Fruit fly (Drosophila melanogaster): ENCODE measurements around the gene CASK.

CASK gene

dm6 chr3R:21862137-21862850 is 39.8 kb upstream of the CASK start (continued):
- TF ChIP-seq CG17385 (GFP tag; optimal IDR thresholded peaks at IDR 0.05) (peak; percentile 77), rib (GFP tag; IDR thresholded peaks at IDR 0.05) (no peak), TFAM (GFP tag; optimal IDR thresholded peaks at IDR 0.05) (peak; percentile 11), Mad (GFP tag; optimal IDR thresholded peaks at IDR 0.05) (peak; percentile 31), Xrp1 (GFP tag; IDR thresholded peaks at IDR 0.05) (peak; percentile 91), fd102C (GFP tag; optimal IDR thresholded peaks at IDR 0.05) (peak; percentile 39), Sry-β (GFP tag; optimal IDR thresholded peaks at IDR 0.05) (peak; percentile 25), kah (GFP tag; optimal IDR thresholded peaks at IDR 0.05) (peak; percentile 43), Hr39 (optimal IDR thresholded peaks at IDR 0.05) (no peak), Hr78 (GFP tag; optimal IDR thresholded peaks at IDR 0.05) (peak in 1 of 2 experiments; percentile 71), Drgx (GFP tag; IDR thresholded peaks at IDR 0.05) (peak; percentile 92), Dfd (GFP tag; optimal IDR thresholded peaks at IDR 0.05) (no peak), sob (GFP tag; IDR thresholded peaks at IDR 0.05) (peak; percentile 37; the same call in 1 of the 2 replicates), CG15514 (GFP tag; optimal IDR thresholded peaks at IDR 0.05) (no peak), CG13624 (GFP tag; optimal IDR thresholded peaks at IDR 0.05) (no peak), az2 (GFP tag; optimal IDR thresholded peaks at IDR 0.05) (peak; percentile 85), CG6254 (GFP tag; optimal IDR thresholded peaks at IDR 0.05) (peak; percentile 63), PHDP (tag; optimal IDR thresholded peaks at IDR 0.05) (peak; percentile 84), dati (GFP tag; IDR thresholded peaks at IDR 0.05) (peak; percentile 59; the same call in 1 of the 2 replicates), bowl (GFP tag; IDR thresholded peaks at IDR 0.05) (no peak), Abd-B (GFP tag; optimal IDR thresholded peaks at IDR 0.05) (peak; percentile 67), oc (tag; optimal IDR thresholded peaks at IDR 0.05) (peak; percentile 87), CG2889 (GFP tag; IDR thresholded peaks at IDR 0.05) (no peak), CG1233 (GFP tag; optimal IDR thresholded peaks at IDR 0.05) (peak; percentile 46), lola (GFP tag; optimal IDR thresholded peaks at IDR 0.05) (peak in 1 of 3 experiments; percentile 91), CG1602 (GFP tag; optimal IDR thresholded peaks at IDR 0.05) (peak; percentile 69), cwo (GFP tag; optimal IDR thresholded peaks at IDR 0.05) (no peak), Sin3A (optimal IDR thresholded peaks at IDR 0.05) (no peak), CG4730 (GFP tag; IDR thresholded peaks at IDR 0.05) (peak; percentile 50; the same call in 1 of the 2 replicates), CG13287 (GFP tag; IDR thresholded peaks at IDR 0.05; ENCODE audit: partially characterized antibody) (no peak), abd-A (tag; optimal IDR thresholded peaks at IDR 0.05) (peak; percentile 88), CG13296 (GFP tag; optimal IDR thresholded peaks at IDR 0.05) (no peak), HLH54F (GFP tag; optimal IDR thresholded peaks at IDR 0.05) (no peak), onecut (GFP tag; IDR thresholded peaks at IDR 0.05) (peak; percentile 57), sna (GFP tag; IDR thresholded peaks at IDR 0.05; ENCODE audit: partially characterized antibody) (no peak), CG2120 (GFP tag; optimal IDR thresholded peaks at IDR 0.05) (no peak), Hsf (GFP tag; optimal IDR thresholded peaks at IDR 0.05) (peak; percentile 55), CG3995 (GFP tag; optimal IDR thresholded peaks at IDR 0.05) (no peak), da (GFP tag; optimal IDR thresholded peaks at IDR 0.05) (no peak), CG8924 (tag; optimal IDR thresholded peaks at IDR 0.05) (peak; percentile 84), CG14441 (GFP tag; IDR thresholded peaks at IDR 0.05) (peak; percentile 45), CG10274 (GFP tag; optimal IDR thresholded peaks at IDR 0.05) (no peak), disco-r (GFP tag; optimal IDR thresholded peaks at IDR 0.05) (peak; percentile 47), wek (GFP tag; optimal IDR thresholded peaks at IDR 0.05) (peak; percentile 80), CG11398 (GFP tag; optimal IDR thresholded peaks at IDR 0.05) (no peak), Optix (GFP tag; IDR thresholded peaks at IDR 0.05) (peak; percentile 56; the same call in 2 of the 3 replicates), dmrt11E (tag; optimal IDR thresholded peaks at IDR 0.05) (peak; percentile 90), CG13424 (tag; optimal IDR thresholded peaks at IDR 0.05) (peak; percentile 87), btn (GFP tag; optimal IDR thresholded peaks at IDR 0.05) (peak; percentile 5), Mes4 (GFP tag; optimal IDR thresholded peaks at IDR 0.05) (no peak)
